Fruit fly (Drosophila melanogaster): ENCODE data around the gene CG33939.

CG33939 gene

dm6 chrX:19179696-19180255, 5.1 kb upstream of the CG33939 start, which contains the start of the genes CG7556 and CG7453:
Gene CG7556 (minus strand): TSS chrX:19179830.
Gene CG7453 (plus strand): TSS chrX:19180173.
- no peak for TF ChIP-seq CG8478 (optimal IDR thresholded peaks at IDR 0.05)
- TF ChIP-seq CTCF (optimal IDR thresholded peaks at IDR 0.05): no peak

- no peak for TF ChIP-seq CG8478 (optimal IDR thresholded peaks at IDR 0.05)
- TF ChIP-seq CTCF (optimal IDR thresholded peaks at IDR 0.05): no peak
These were observed 608 bp downstream of the CG33939 start for dm6 chrX:19174092-19174491.

- TF ChIP-seq CTCF (optimal IDR thresholded peaks at IDR 0.05) (no peak), CG8478 (optimal IDR thresholded peaks at IDR 0.05) (no peak)
These were observed 1.7 kb downstream of the CG33939 start for dm6 chrX:19172955-19173354.

dm6 chrX:19171926-19172325, 2.8 kb downstream of the CG33939 start:
- TF ChIP-seq CG8478 (optimal IDR thresholded peaks at IDR 0.05) (no peak), CTCF (optimal IDR thresholded peaks at IDR 0.05) (no peak)

dm6 chrX:19170791-19171190, 3.9 kb downstream of the CG33939 start, which contains the start of gene Inx5:
Gene Inx5 (minus strand): TSS chrX:19170883.
- TF ChIP-seq CTCF (optimal IDR thresholded peaks at IDR 0.05) (peak in 1 of 2 experiments; percentile 16), CG8478 (optimal IDR thresholded peaks at IDR 0.05) (no peak)

dm6 chrX:19167586-19168403, 6.9 kb downstream of the CG33939 start:
- TF ChIP-seq CG8478 (optimal IDR thresholded peaks at IDR 0.05) (no peak), CTCF (optimal IDR thresholded peaks at IDR 0.05) (no peak)

- TF ChIP-seq CTCF (optimal IDR thresholded peaks at IDR 0.05): no peak
- TF ChIP-seq CG8478 (optimal IDR thresholded peaks at IDR 0.05): no peak
These were observed 7.6 kb downstream of the CG33939 start, which contains the start of gene RhoGAP18B for dm6 chrX:19167032-19167568. Gene RhoGAP18B (minus strand): TSS chrX:19167082.

dm6 chrX:19166152-19166935, 8.4 kb downstream of the CG33939 start:
- no peak for TF ChIP-seq CTCF (optimal IDR thresholded peaks at IDR 0.05)
- TF ChIP-seq CG8478 (optimal IDR thresholded peaks at IDR 0.05): no peak

dm6 chrX:19165144-19166011, 9.3 kb downstream of the CG33939 start:
- TF ChIP-seq CG8478 (optimal IDR thresholded peaks at IDR 0.05): peak; percentile 36
- TF ChIP-seq CTCF (optimal IDR thresholded peaks at IDR 0.05): no peak

dm6 chrX:19164726-19165125, 10.0 kb downstream of the CG33939 start:
- TF ChIP-seq CTCF (optimal IDR thresholded peaks at IDR 0.05) (no peak), CG8478 (optimal IDR thresholded peaks at IDR 0.05) (no peak)

dm6 chrX:19163446-19163845, 11.3 kb downstream of the CG33939 start:
- no peak for TF ChIP-seq CTCF (optimal IDR thresholded peaks at IDR 0.05)
- no peak for TF ChIP-seq CG8478 (optimal IDR thresholded peaks at IDR 0.05)

dm6 chrX:19162249-19162914, 12.3 kb downstream of the CG33939 start:
- TF ChIP-seq CTCF (optimal IDR thresholded peaks at IDR 0.05) (no peak), CG8478 (optimal IDR thresholded peaks at IDR 0.05) (no peak)

- TF ChIP-seq CG8478 (optimal IDR thresholded peaks at IDR 0.05): no peak
- no peak for TF ChIP-seq CTCF (optimal IDR thresholded peaks at IDR 0.05)
These were observed 13.9 kb downstream of the CG33939 start for dm6 chrX:19160635-19161407.
